Fruit fly (Drosophila melanogaster): ENCODE data around the gene ND-13B.
A peak's percentile ranks its signal among the peaks of the same experiment; 100 is the strongest.

ND-13B gene

dm6 chr3L:10678545-10679067 lies 15.3 kb downstream of the ND-13B start (continued):
- peak; percentile 74; the same call in 1 of the 2 replicates for TF ChIP-seq Taf1 (GFP tag; IDR thresholded peaks at IDR 0.05)
- peak; percentile 42 for TF ChIP-seq yki (optimal IDR thresholded peaks at IDR 0.05)
- peak; percentile 90 for TF ChIP-seq Drgx (GFP tag; IDR thresholded peaks at IDR 0.05)
- TF ChIP-seq CG17385 (GFP tag; optimal IDR thresholded peaks at IDR 0.05): peak; percentile 89
- peak; percentile 91 for TF ChIP-seq CG4424 (GFP tag; optimal IDR thresholded peaks at IDR 0.05)
- peak; percentile 45 for TF ChIP-seq CG31365 (tag; optimal IDR thresholded peaks at IDR 0.05)
- peak; percentile 82 for TF ChIP-seq kay (GFP tag; optimal IDR thresholded peaks at IDR 0.05)
- TF ChIP-seq pros (GFP tag; optimal IDR thresholded peaks at IDR 0.05): peak; percentile 92
- TF ChIP-seq dimm (GFP tag; IDR thresholded peaks at IDR 0.05): no peak; the same call in 1 of the 2 replicates
- TF ChIP-seq CG9876 (GFP tag; optimal IDR thresholded peaks at IDR 0.05): peak; percentile 26
- TF ChIP-seq kah (GFP tag; optimal IDR thresholded peaks at IDR 0.05): peak; percentile 83
- peak; percentile 80 for TF ChIP-seq CG10462 (GFP tag; optimal IDR thresholded peaks at IDR 0.05)

dm6 chr3L:10677816-10678215 lies 16.1 kb downstream of the ND-13B start:
- TF ChIP-seq CG3407 (GFP tag; optimal IDR thresholded peaks at IDR 0.05) (no peak), sqz (GFP tag; optimal IDR thresholded peaks at IDR 0.05) (peak; percentile 47), corto (GFP tag; optimal IDR thresholded peaks at IDR 0.05) (no peak), Chrac-16 (GFP tag; optimal IDR thresholded peaks at IDR 0.05) (no peak), Drgx (GFP tag; IDR thresholded peaks at IDR 0.05) (no peak), CG33557 (GFP tag; optimal IDR thresholded peaks at IDR 0.05) (no peak), NK7.1 (GFP tag; optimal IDR thresholded peaks at IDR 0.05) (no peak), Trl (optimal IDR thresholded peaks at IDR 0.05) (peak in 1 of 2 experiments; percentile 4), Trl (GFP tag; optimal IDR thresholded peaks at IDR 0.05) (no peak), knrl (GFP tag; IDR thresholded peaks at IDR 0.05; ENCODE audit: partially characterized antibody) (no peak), Sox102F (GFP tag; optimal IDR thresholded peaks at IDR 0.05) (no peak), gro (GFP tag; optimal IDR thresholded peaks at IDR 0.05) (no peak), YL-1 (GFP tag; optimal IDR thresholded peaks at IDR 0.05) (no peak), ci (GFP tag; IDR thresholded peaks at IDR 0.05) (no peak), bsh (GFP tag; optimal IDR thresholded peaks at IDR 0.05) (no peak), CG10959 (GFP tag; IDR thresholded peaks at IDR 0.05) (no peak), Side (GFP tag; optimal IDR thresholded peaks at IDR 0.05) (no peak), H15 (GFP tag; IDR thresholded peaks at IDR 0.05) (no peak), nerfin-1 (tag; optimal IDR thresholded peaks at IDR 0.05) (no peak), CkIIα-i1 (GFP tag; IDR thresholded peaks at IDR 0.05) (no peak), Oaz (GFP tag; IDR thresholded peaks at IDR 0.05) (no peak), sob (GFP tag; IDR thresholded peaks at IDR 0.05) (no peak), CG6854 (GFP tag; optimal IDR thresholded peaks at IDR 0.05) (no peak), CG12769 (tag; optimal IDR thresholded peaks at IDR 0.05) (peak; percentile 33), CG8359 (GFP tag; optimal IDR thresholded peaks at IDR 0.05; ENCODE audit: borderline replicate concordance) (no peak), pzg (GFP tag; optimal IDR thresholded peaks at IDR 0.05) (no peak), cwo (GFP tag; optimal IDR thresholded peaks at IDR 0.05) (peak; percentile 42), chinmo (GFP tag; IDR thresholded peaks at IDR 0.05; ENCODE audit: partially characterized antibody) (peak; percentile 81; the same call in 1 of the 4 replicates), D (optimal IDR thresholded peaks at IDR 0.05) (no peak), D (GFP tag; optimal IDR thresholded peaks at IDR 0.05) (no peak), Mad (GFP tag; optimal IDR thresholded peaks at IDR 0.05) (no peak), HLHmδ (GFP tag; optimal IDR thresholded peaks at IDR 0.05) (no peak), CG7987 (GFP tag; optimal IDR thresholded peaks at IDR 0.05) (no peak), toy (GFP tag; IDR thresholded peaks at IDR 0.05) (no peak), CG4424 (GFP tag; optimal IDR thresholded peaks at IDR 0.05) (no peak), CG3995 (GFP tag; optimal IDR thresholded peaks at IDR 0.05) (no peak), CG32767 (GFP tag; IDR thresholded peaks at IDR 0.05) (no peak), Oli (tag; optimal IDR thresholded peaks at IDR 0.05) (no peak), ase (GFP tag; IDR thresholded peaks at IDR 0.05) (no peak), Hmr (GFP tag; optimal IDR thresholded peaks at IDR 0.05) (no peak), mam (GFP tag; optimal IDR thresholded peaks at IDR 0.05) (no peak)
